Worm (Caenorhabditis elegans) whole organism, early embryonic: Measurements from ENCODE around the gene T10D4.7.

Experiments used
- B0310.2 ChIP-seq: sonication (generic microtip); optimal IDR thresholded peaks from 2 replicates; lab custom pipeline; 2016; ENCODE audit warnings: mild to moderate bottlenecking, missing genetic modification characterization, missing compliant biosample characterization
- F13C5.2 ChIP-seq: sonication (generic microtip); optimal IDR thresholded peaks from 2 replicates; lab custom pipeline; 2017; ENCODE audit warnings: mild to moderate bottlenecking, missing genetic modification characterization, inconsistent platforms, missing compliant biosample characterization
- aly-1 ChIP-seq: sonication (generic microtip); optimal IDR thresholded peaks from 2 replicates; lab custom pipeline; 2016; ENCODE audit warnings: missing genetic modification characterization, missing compliant biosample characterization
- ama-1 ChIP-seq: fragments of 150-350 bp; optimal IDR thresholded peaks from 2 replicates; lab custom pipeline; 2014
- ceh-13 ChIP-seq: fragments of 200-800 bp; sonication (Bioruptor generic); optimal IDR thresholded peaks from 2 replicates; lab custom pipeline; 2018; ENCODE audit warnings: mild to moderate bottlenecking, missing genetic modification characterization, missing compliant biosample characterization
- ceh-36 ChIP-seq: sonication (generic microtip); optimal IDR thresholded peaks from 2 replicates; lab custom pipeline; 2016; ENCODE audit warnings: missing genetic modification characterization, inconsistent platforms, missing compliant biosample characterization
- ets-7 ChIP-seq: sonication (generic microtip); optimal IDR thresholded peaks from 2 replicates; lab custom pipeline; 2016; ENCODE audit warnings: missing genotype, missing genetic modification characterization, missing compliant biosample characterization
- flt-1 ChIP-seq: fragments of 200-800 bp; sonication (Bioruptor generic); IDR thresholded peaks from 2 replicates; pipeline ENCODE4 v1.3.6; 2022; ENCODE audit warnings: missing genetic modification characterization, missing compliant biosample characterization
- hmbx-1 ChIP-seq: sonication (generic microtip); optimal IDR thresholded peaks from 2 replicates; lab custom pipeline; 2016; ENCODE audit warnings: mild to moderate bottlenecking, missing genetic modification characterization, missing compliant biosample characterization
- hmg-4 ChIP-seq: fragments of 200-800 bp; sonication (Bioruptor generic); optimal IDR thresholded peaks from 2 replicates; lab custom pipeline; 2018; ENCODE audit warnings: mild to moderate bottlenecking, missing genetic modification characterization, missing compliant biosample characterization
- hnd-1 ChIP-seq: sonication (generic microtip); optimal IDR thresholded peaks from 2 replicates; lab custom pipeline; 2016; ENCODE audit warnings: missing genetic modification characterization, missing compliant biosample characterization
- pes-1 ChIP-seq: fragments of 200-800 bp; sonication (Bioruptor generic); IDR thresholded peaks from 2 replicates; pipeline ENCODE4 v1.3.6; 2022; ENCODE audit warnings: missing genetic modification reagents, missing genetic modification characterization, missing compliant biosample characterization
- scrt-1 ChIP-seq: fragments of 200-800 bp; sonication (Bioruptor generic); IDR thresholded peaks from 2 replicates; pipeline ENCODE4 v1.3.6; 2022; ENCODE audit warnings: missing genetic modification characterization, missing compliant biosample characterization
- sea-1 ChIP-seq: fragments of 200-800 bp; sonication (Bioruptor generic); conservative IDR thresholded peaks from 2 replicates; pipeline ENCODE4 v1.3.6; 2022; ENCODE audit warnings: missing genetic modification characterization, missing compliant biosample characterization
- tbx-11 ChIP-seq: fragments of 200-800 bp; sonication (Bioruptor generic); IDR thresholded peaks from 2 replicates; pipeline ENCODE4 v1.3.6; 2022; ENCODE audit warnings: missing genetic modification characterization, missing compliant biosample characterization
- tbx-37 ChIP-seq: fragments of 200-800 bp; sonication (Bioruptor generic); conservative IDR thresholded peaks from 2 replicates; pipeline ENCODE4 v1.3.6; 2022; ENCODE audit warnings: missing genetic modification reagents, missing genetic modification characterization, missing compliant biosample characterization
- tra-4 ChIP-seq: sonication (generic microtip); optimal IDR thresholded peaks from 2 replicates; lab custom pipeline; 2017; ENCODE audit warnings: missing genetic modification characterization, missing compliant biosample characterization

The T10D4.7 gene

DNA sequence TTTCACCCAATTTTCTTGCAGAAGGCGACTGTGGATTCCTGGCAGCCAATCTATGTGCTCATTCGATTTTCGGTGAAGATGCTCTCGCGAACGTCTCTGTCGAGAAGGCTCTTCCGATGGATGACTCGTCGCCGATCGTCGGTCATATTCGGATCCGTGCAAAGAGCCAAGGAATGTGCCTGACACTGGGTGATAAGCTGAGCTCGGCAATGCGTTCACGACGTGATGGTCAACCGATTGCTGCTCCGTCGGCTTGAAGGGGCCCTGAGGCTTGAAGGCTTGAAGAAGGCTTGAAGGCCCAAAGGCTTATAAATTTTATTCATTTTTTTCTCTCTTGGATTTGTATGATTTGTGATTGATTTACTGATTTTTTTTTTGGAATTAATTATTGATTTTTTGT, 30.4 kb upstream of the T10D4.7 start:
- no peak for TF ChIP-seq tra-4 (tag; lab: Kevin White, UChicago)
- no peak for TF ChIP-seq hnd-1 (tag; lab: Kevin White, UChicago)

ce11 chrII:3091268-3091667, 26.3 kb upstream of the T10D4.7 start, which contains the start of gene srg-21:
Gene srg-21, minus strand, starts transcription at chrII:3091368.
- TF ChIP-seq tbx-37 (GFP tag; lab: Robert Waterston, UW) (no peak), hnd-1 (tag; lab: Kevin White, UChicago) (no peak), flt-1 (GFP tag; lab: Robert Waterston, UW) (no peak), tra-4 (tag; lab: Kevin White, UChicago) (no peak), hmg-4 (GFP tag; lab: Kevin White, UChicago) (no peak), F13C5.2 (tag; lab: Kevin White, UChicago) (no peak), ceh-36 (tag; lab: Kevin White, UChicago) (no peak)

- no peak for TF ChIP-seq ceh-13
- TF ChIP-seq ets-7 (tag; lab: Kevin White, UChicago) = no peak
- no peak for TF ChIP-seq aly-1 (tag; lab: Kevin White, UChicago)
- no peak for TF ChIP-seq tbx-37 (GFP tag; lab: Robert Waterston, UW)
- TF ChIP-seq hmbx-1 (tag; lab: Kevin White, UChicago) = no peak
- no peak for TF ChIP-seq scrt-1
- TF ChIP-seq flt-1 (GFP tag; lab: Robert Waterston, UW) = no peak
- TF ChIP-seq hmg-4 (GFP tag; lab: Kevin White, UChicago) = no peak
- no peak for TF ChIP-seq sea-1
- TF ChIP-seq hnd-1 (tag; lab: Kevin White, UChicago) = no peak
- no peak for TF ChIP-seq B0310.2 (tag; lab: Kevin White, UChicago)
- TF ChIP-seq F13C5.2 (tag; lab: Kevin White, UChicago) = no peak
- TF ChIP-seq tra-4 (tag; lab: Kevin White, UChicago) = no peak
- TF ChIP-seq ama-1 = no peak
- no peak for TF ChIP-seq tbx-11
- no peak for TF ChIP-seq ceh-36 (tag; lab: Kevin White, UChicago)
- TF ChIP-seq pes-1 (GFP tag; lab: Robert Waterston, UW) = no peak
Observed at ce11 chrII:3093352-3093751, 24.2 kb upstream of the T10D4.7 start, which contains the start of gene srg-22. Gene srg-22, minus strand, starts transcription at chrII:3093452.

- no peak for TF ChIP-seq aly-1 (tag; lab: Kevin White, UChicago)
- TF ChIP-seq sea-1 = no peak
- no peak for TF ChIP-seq pes-1 (GFP tag; lab: Robert Waterston, UW)
- TF ChIP-seq ets-7 (tag; lab: Kevin White, UChicago) = no peak
- TF ChIP-seq B0310.2 (tag; lab: Kevin White, UChicago) = no peak
- TF ChIP-seq tbx-11 = no peak
- no peak for TF ChIP-seq scrt-1
- TF ChIP-seq hnd-1 (tag; lab: Kevin White, UChicago) = no peak
Observed at ce11 chrII:3096060-3096459, 21.5 kb upstream of the T10D4.7 start, which contains the start of gene srg-23. Gene srg-23, minus strand, starts transcription at chrII:3096160.

DNA sequence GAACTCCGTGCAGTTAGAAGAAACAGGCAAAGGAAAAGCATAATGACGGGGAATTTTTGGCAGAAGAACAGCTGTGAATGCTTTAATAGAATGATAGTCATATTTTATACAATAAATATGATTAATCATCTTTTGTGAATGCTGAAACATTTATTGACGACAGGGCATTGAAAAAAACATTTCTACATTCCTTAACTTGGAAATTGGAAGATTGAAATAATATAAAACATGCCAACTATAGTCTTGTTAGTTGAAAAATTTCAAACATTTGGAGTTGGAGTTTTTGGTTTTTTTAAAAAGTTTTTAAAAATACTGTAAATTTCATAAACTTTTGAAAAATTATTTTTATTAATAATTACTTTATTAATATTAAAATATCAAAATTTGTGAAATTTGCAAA, 20.7 kb upstream of the T10D4.7 start, which contains the start of gene Y25C1A.14:
Y25C1A.14 (minus strand) TSS at position 101 of the 400 bp plus-strand sequence.
- TF ChIP-seq flt-1 (GFP tag; lab: Robert Waterston, UW) (no peak), tbx-37 (GFP tag; lab: Robert Waterston, UW) (no peak), sea-1 (no peak), ceh-13 (no peak), hmbx-1 (tag; lab: Kevin White, UChicago) (no peak), hmg-4 (GFP tag; lab: Kevin White, UChicago) (no peak), aly-1 (tag; lab: Kevin White, UChicago) (no peak), ceh-36 (tag; lab: Kevin White, UChicago) (no peak), ets-7 (tag; lab: Kevin White, UChicago) (no peak), B0310.2 (tag; lab: Kevin White, UChicago) (no peak), tra-4 (tag; lab: Kevin White, UChicago) (no peak), tbx-11 (no peak)

ce11 chrII:3100546-3100945, 17.0 kb upstream of the T10D4.7 start, which contains the start of gene srg-24:
Gene srg-24, minus strand, starts transcription at chrII:3100646.
- TF ChIP-seq pes-1 (GFP tag; lab: Robert Waterston, UW) (no peak), scrt-1 (no peak), B0310.2 (tag; lab: Kevin White, UChicago) (no peak), flt-1 (GFP tag; lab: Robert Waterston, UW) (no peak), sea-1 (no peak), hnd-1 (tag; lab: Kevin White, UChicago) (no peak), ets-7 (tag; lab: Kevin White, UChicago) (no peak), hmbx-1 (tag; lab: Kevin White, UChicago) (no peak), ceh-13 (no peak), tra-4 (tag; lab: Kevin White, UChicago) (no peak), aly-1 (tag; lab: Kevin White, UChicago) (no peak)

DNA sequence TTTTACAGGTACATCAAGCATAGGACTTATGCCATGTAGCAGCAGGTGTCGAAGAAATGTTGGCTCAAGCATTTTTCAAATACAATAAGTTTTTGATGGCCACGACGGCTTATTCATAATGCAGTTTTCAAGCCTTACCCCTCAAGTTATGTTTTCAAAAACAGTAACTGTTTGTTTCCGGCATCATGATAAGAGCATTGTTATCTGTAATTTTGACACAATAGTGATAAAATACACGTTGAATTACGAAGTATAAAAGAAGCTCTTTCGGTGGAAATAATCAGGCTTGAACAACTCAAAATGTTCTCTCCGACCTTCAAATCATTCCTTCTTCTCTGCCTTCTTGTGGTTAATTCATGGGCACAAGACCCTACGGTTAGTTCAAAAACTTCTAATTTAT, 15.6 kb upstream of the T10D4.7 start, which contains the start of gene clec-121:
clec-121 (plus strand) TSS at position 301 of the 400 bp plus-strand sequence.
- TF ChIP-seq hnd-1 (tag; lab: Kevin White, UChicago) (no peak), B0310.2 (tag; lab: Kevin White, UChicago) (no peak), F13C5.2 (tag; lab: Kevin White, UChicago) (no peak), tra-4 (tag; lab: Kevin White, UChicago) (no peak), tbx-37 (GFP tag; lab: Robert Waterston, UW) (no peak), hmg-4 (GFP tag; lab: Kevin White, UChicago) (no peak), ceh-13 (no peak), ets-7 (tag; lab: Kevin White, UChicago) (no peak), tbx-11 (no peak), scrt-1 (no peak)

- TF ChIP-seq hmg-4 (GFP tag; lab: Kevin White, UChicago) (no peak), hmbx-1 (tag; lab: Kevin White, UChicago) (no peak)
Observed at ce11 chrII:3105765-3106164, 11.8 kb upstream of the T10D4.7 start, which contains the start of gene clec-122. Gene clec-122, plus strand, starts transcription at chrII:3106065.
